Worm (Caenorhabditis elegans) whole organism, L2 larva: Measurements from ENCODE around the gene nog-1.

Experiments
- Y55F3AM.14 ChIP-seq: fragments of 200-800 bp; sonication (Bioruptor generic); optimal IDR thresholded peaks from 2 replicates; lab custom pipeline; 2018; ENCODE audit warnings: mild to moderate bottlenecking, missing genetic modification characterization, missing compliant biosample characterization
- ZK546.5 ChIP-seq: sonication (generic microtip); optimal IDR thresholded peaks from 2 replicates; lab custom pipeline; 2017; ENCODE audit warnings: missing biosample characterization, missing genetic modification characterization
- lin-11 ChIP-seq: fragments of 150-350 bp; sonication (generic microtip); optimal IDR thresholded peaks from 2 replicates; lab custom pipeline; 2014; ENCODE audit warnings: missing biosample characterization, missing genetic modification characterization, inconsistent platforms, mixed read lengths
- lsy-2 ChIP-seq, 2 experiments: fragments of 150-350 bp in 1 of 2; sonication (generic microtip) in 1 of 2; optimal IDR thresholded peaks; 2 replicates each; lab custom pipeline; 2014 to 2017; ENCODE audit warnings: missing biosample characterization in 2 of 2, missing genetic modification characterization in 2 of 2
- nhr-12 ChIP-seq: fragments of 150-350 bp; optimal IDR thresholded peaks from 2 replicates; lab custom pipeline; 2014; ENCODE audit warnings: missing biosample characterization, missing genetic modification characterization
- unc-62 ChIP-seq: fragments of 150-350 bp; optimal IDR thresholded peaks from 2 replicates; lab custom pipeline; 2014; ENCODE audit warnings: missing biosample characterization, missing genetic modification reagents, missing genetic modification characterization

DNA sequence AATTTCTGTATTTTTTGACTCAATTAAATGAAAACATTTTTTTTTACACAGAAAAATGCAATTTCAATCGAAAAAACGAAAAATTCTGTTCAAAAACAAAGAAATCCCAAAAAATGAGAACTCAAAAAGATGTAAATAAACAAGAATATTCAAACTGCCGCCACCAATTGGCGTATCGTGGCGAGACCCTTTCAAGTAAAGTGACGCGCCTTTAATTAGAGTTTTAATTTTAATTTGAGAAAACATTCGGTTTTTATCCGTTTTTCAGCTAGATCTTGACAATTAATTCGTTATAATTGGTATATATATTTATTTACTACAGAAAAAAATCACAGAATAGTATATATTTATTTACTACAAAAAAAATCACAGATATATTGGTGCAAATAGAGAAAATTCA is 14.1 kb upstream of the nog-1 start:
- no peak for TF ChIP-seq lsy-2 (tag; optimal IDR thresholded peaks at IDR 0.05; lab: Kevin White, UChicago)
- no peak for TF ChIP-seq nhr-12 (tag; lab: Kevin White, UChicago)
- TF ChIP-seq unc-62 = no peak
- TF ChIP-seq ZK546.5 (tag; lab: Kevin White, UChicago) = no peak
- no peak for TF ChIP-seq Y55F3AM.14 (GFP tag; lab: Kevin White, UChicago)
- TF ChIP-seq lin-11 (tag; lab: Kevin White, UChicago) = no peak
